Fruit fly (Drosophila melanogaster): ENCODE measurements around the gene CG4174.

DNA sequence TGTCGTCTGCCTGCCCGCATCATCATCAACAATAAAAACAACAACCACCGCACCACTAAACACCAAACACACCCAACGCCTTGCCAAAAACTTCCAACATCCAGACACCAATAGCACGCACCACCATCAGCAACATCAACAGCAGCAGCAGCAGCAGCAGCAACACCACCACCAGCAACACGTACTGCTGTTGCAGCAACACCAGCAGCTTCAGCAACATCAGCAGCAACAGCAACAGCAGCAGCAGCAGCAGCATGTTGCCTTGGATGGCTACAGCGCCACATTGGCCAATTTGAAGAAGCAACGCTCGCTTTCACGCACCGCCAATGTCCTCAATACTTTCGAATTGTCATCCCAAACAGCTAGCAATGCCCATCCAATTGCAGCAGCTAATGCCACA is 47.9 kb upstream of the CG4174 start:
- TF ChIP-seq bab1 (GFP tag; optimal IDR thresholded peaks at IDR 0.05), result no peak
- no peak for TF ChIP-seq kay (GFP tag; ENCODE audit: borderline replicate concordance)
- no peak for TF ChIP-seq Hr96 (GFP tag; optimal IDR thresholded peaks at IDR 0.05)
- TF ChIP-seq toe (GFP tag; optimal IDR thresholded peaks at IDR 0.05), result no peak
- TF ChIP-seq CG7101 (tag; optimal IDR thresholded peaks at IDR 0.05), result no peak
- no peak for TF ChIP-seq CG7045 (GFP tag; optimal IDR thresholded peaks at IDR 0.05)
- TF ChIP-seq Clk (GFP tag; optimal IDR thresholded peaks at IDR 0.05), result no peak
- no peak for TF ChIP-seq Mnt (GFP tag; optimal IDR thresholded peaks at IDR 0.05)

Measured in whole organism, adult.